Worm (Caenorhabditis elegans): ENCODE results near the gene C30A5.10.

C30A5.10 gene

DNA sequence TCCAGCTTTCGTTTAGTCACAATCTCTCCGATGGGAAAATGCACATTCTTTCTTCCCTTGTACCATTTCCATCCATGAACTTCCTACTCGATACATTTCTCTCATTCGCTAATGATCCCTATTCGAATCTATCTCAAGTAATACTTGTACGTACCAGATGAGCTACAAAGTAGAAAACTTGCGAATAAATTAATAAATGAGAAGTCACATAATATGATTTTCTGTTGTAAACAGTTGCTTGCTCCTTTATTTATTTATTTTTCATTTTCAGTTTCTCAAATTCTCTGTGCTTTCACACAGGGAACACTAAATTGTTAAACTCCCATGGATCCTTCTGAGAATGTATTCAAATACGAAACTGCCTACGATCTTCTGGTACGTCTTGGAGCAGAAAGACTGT lies 16.5 kb upstream of the C30A5.10 start, which contains the start of gene rfs-1:
TSS of gene rfs-1 (plus strand) at position 301 of the 400 bp plus-strand sequence.
- TF ChIP-seq elt-3 (tag; optimal IDR thresholded peaks at IDR 0.05) (no peak), fkh-10 (GFP tag; optimal IDR thresholded peaks at IDR 0.05) (no peak), ceh-82 (tag; optimal IDR thresholded peaks at IDR 0.05) (no peak), pqm-1 (tag; optimal IDR thresholded peaks at IDR 0.05) (no peak), ztf-11 (tag; optimal IDR thresholded peaks at IDR 0.05) (no peak), lin-15B (tag; optimal IDR thresholded peaks at IDR 0.05) (no peak), egl-27 (tag; optimal IDR thresholded peaks at IDR 0.05) (no peak), fkh-2 (tag; optimal IDR thresholded peaks at IDR 0.05) (no peak), nhr-67 (tag; optimal IDR thresholded peaks at IDR 0.05) (no peak), fos-1 (tag; optimal IDR thresholded peaks at IDR 0.05) (no peak), jun-1 (tag; optimal IDR thresholded peaks at IDR 0.05) (no peak)

DNA sequence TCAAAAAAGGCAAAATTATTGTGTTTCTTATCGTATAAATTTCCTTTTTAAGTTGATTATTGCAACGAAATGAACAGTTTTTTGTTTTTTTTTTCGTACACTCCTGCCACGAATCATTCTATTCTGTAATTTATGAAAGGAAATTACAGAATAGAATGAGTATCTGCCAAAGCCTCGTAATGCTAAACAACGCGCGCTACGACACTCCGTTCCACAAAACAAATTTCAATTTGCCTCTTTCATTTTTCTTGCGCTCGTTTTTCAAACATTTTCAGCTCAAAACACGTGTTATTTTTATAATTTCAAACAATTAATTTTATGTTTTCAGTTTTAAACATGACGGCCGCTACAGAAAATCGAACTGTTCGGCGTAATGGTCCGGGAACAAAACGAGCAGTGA lies 15.1 kb upstream of the C30A5.10 start, which contains the start of gene mob-4:
TSS of gene mob-4 (plus strand) at position 329 of the 400 bp plus-strand sequence.
- TF ChIP-seq nhr-11 (tag; optimal IDR thresholded peaks at IDR 0.05) (no peak), hmg-11 (tag; optimal IDR thresholded peaks at IDR 0.05) (peak; percentile 41), nfya-1 (tag; optimal IDR thresholded peaks at IDR 0.05; ENCODE audit: insufficient read depth) (peak; percentile 11), lin-15B (tag; optimal IDR thresholded peaks at IDR 0.05) (peak; percentile 57), pha-4 (tag; optimal IDR thresholded peaks at IDR 0.05) (peak; percentile 22), nhr-25 (tag; optimal IDR thresholded peaks at IDR 0.05) (no peak), mml-1 (tag; optimal IDR thresholded peaks at IDR 0.05) (no peak), daf-12 (tag; optimal IDR thresholded peaks at IDR 0.05) (no peak), egl-5 (tag; optimal IDR thresholded peaks at IDR 0.05) (peak; percentile 1)

ce11 chrIII:8220081-8220480 lies 10.4 kb upstream of the C30A5.10 start:
- no peak for TF ChIP-seq tbx-2 (tag; optimal IDR thresholded peaks at IDR 0.05)
- TF ChIP-seq nhr-25 (tag; optimal IDR thresholded peaks at IDR 0.05): no peak
- no peak for TF ChIP-seq fkh-2 (tag; optimal IDR thresholded peaks at IDR 0.05)
- TF ChIP-seq ceh-16 (tag; optimal IDR thresholded peaks at IDR 0.05): no peak
- no peak for TF ChIP-seq pha-4 (tag; optimal IDR thresholded peaks at IDR 0.05)

DNA sequence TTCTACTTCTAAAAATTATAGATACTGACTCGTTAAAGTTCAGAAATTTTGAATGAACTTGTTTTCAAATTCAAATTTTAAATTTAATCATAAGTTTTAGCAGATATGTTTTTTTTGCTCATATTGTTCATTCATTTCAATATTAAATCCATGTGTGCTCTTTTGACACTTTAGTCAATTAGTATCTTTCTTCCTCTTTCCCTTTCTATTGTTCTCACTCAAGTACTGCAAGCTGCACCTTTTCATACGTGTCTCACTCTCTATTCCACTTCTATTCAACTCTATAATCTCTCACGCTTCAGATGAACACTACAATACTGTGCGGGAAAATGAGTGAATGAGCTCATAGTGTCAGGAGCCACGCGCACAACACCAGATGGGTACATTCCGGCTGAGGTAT lies 8.2 kb upstream of the C30A5.10 start, which contains the start of gene C30A5.16:
TSS of gene C30A5.16 (plus strand) at position 301 of the 400 bp plus-strand sequence.
- no peak for TF ChIP-seq unc-62 (GFP tag; optimal IDR thresholded peaks at IDR 0.05)

DNA sequence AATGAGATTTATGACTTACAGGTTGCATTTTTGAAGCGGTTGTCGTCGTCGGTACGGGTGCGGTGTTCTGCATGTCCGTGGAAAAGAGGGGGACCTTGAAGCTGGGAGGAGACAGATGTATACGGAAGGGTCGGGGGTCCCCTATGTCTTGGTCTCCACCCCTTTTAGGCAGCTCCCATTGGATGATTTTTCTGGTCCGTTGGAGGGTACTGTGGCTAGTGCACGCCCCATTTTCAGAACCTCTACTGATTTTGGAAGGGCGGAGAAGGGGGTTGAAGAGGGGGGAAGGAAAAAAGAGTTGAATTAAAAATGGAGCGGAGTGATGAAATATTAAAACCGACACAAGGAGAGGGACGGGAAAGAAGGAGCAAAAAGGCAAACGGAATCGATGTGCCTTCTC lies 6.5 kb upstream of the C30A5.10 start, which contains the start of gene unc-86:
TSS of gene unc-86 (minus strand) at position 113 of the 400 bp plus-strand sequence.
- TF ChIP-seq nfya-1 (tag; optimal IDR thresholded peaks at IDR 0.05; ENCODE audit: insufficient read depth) (peak; percentile 67), elt-2 (tag; optimal IDR thresholded peaks at IDR 0.05) (no peak)

DNA sequence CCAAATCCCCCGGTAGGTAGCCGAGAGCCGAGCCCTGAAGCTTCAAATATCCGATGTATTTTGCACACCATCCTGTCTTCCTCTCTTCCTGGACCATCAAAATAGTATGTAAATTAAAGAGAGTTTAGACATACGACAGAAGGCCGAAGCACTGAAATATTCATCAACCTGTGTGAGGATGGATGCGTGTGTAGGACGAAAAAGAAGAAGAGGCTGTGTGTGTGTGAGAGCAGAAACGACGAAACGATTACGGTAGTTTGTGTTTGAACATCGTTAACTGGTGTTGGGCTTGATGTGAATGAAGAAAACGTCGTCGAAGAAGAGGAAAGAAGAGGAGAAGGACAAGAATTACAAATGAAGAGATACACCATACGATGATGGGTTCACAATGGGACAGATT lies 1.9 kb upstream of the C30A5.10 start:
- TF ChIP-seq unc-39 (tag; optimal IDR thresholded peaks at IDR 0.05) (no peak), ama-1 (optimal IDR thresholded peaks at IDR 0.05) (no peak), tbx-2 (tag; optimal IDR thresholded peaks at IDR 0.05) (no peak), nfya-1 (tag; optimal IDR thresholded peaks at IDR 0.05; ENCODE audit: insufficient read depth) (peak; percentile 21), aly-2 (tag; optimal IDR thresholded peaks at IDR 0.05) (no peak)

- TF ChIP-seq hmg-11 (tag; optimal IDR thresholded peaks at IDR 0.05) (no peak), nhr-67 (tag; optimal IDR thresholded peaks at IDR 0.05) (no peak), pha-4 (tag; optimal IDR thresholded peaks at IDR 0.05) (no peak), mml-1 (tag; optimal IDR thresholded peaks at IDR 0.05) (no peak), nhr-25 (tag; optimal IDR thresholded peaks at IDR 0.05) (no peak), ceh-16 (tag; optimal IDR thresholded peaks at IDR 0.05) (no peak), ama-1 (optimal IDR thresholded peaks at IDR 0.05) (no peak), jun-1 (tag; optimal IDR thresholded peaks at IDR 0.05) (no peak)
Measured at ce11 chrIII:8202754-8203153, 6.9 kb downstream of the C30A5.10 start, which contains the start of gene snb-5. snb-5 (plus strand) TSS chrIII:8203054.

DNA sequence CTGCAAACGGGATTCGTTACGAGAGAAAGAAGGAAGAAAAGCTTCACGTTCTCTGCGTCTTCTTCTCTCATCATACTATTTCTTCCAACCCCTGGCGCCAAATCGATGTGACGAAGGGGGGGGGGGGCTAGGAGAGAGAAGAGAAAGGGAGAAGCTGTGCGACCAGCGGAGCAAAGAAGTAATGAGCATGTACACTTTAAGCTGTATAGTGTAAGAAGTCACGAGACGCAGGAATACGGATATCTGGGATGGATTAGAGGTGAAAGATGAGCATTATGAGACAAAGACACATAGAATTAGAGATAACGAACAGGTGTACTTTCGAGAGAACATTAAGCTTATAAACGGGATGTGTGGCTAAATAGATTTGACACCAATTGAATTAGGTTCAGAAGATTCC lies 7.9 kb downstream of the C30A5.10 start:
- peak; percentile 43 for TF ChIP-seq snpc-4 (tag; optimal IDR thresholded peaks at IDR 0.05)
- TF ChIP-seq ama-1 (optimal IDR thresholded peaks at IDR 0.05): no peak
- no peak for TF ChIP-seq nhr-12 (tag; optimal IDR thresholded peaks at IDR 0.05)
- TF ChIP-seq lin-39 (tag; optimal IDR thresholded peaks at IDR 0.05): peak; percentile 60
- peak; percentile 33 for TF ChIP-seq lin-15B (tag; optimal IDR thresholded peaks at IDR 0.05)
- no peak for TF ChIP-seq eor-1 (tag; optimal IDR thresholded peaks at IDR 0.05)
- peak; percentile 77 for TF ChIP-seq nfya-1 (tag; optimal IDR thresholded peaks at IDR 0.05; ENCODE audit: insufficient read depth)
- TF ChIP-seq nhr-11 (tag; optimal IDR thresholded peaks at IDR 0.05): peak; percentile 5
